Fruit fly (Drosophila melanogaster) whole organism, embryonic: ENCODE measurements around the gene Gr98c.

Experiments
- Atf-2 ChIP-seq: fragments of 200-800 bp; sonication (Bioruptor generic); optimal IDR thresholded peaks from 2 replicates; lab custom pipeline; 2016; ENCODE audit warnings: missing biosample characterization, missing genetic modification characterization
- Atf6 ChIP-seq: fragments of 200-800 bp; sonication (Bioruptor generic); IDR thresholded peaks from 2 replicates; pipeline ENCODE4 v1.3.6; 2022; ENCODE audit warnings: missing biosample characterization, missing genetic modification characterization
- CG10366 ChIP-seq: fragments of 200-800 bp; sonication (Bioruptor generic); IDR thresholded peaks from 2 replicates; pipeline ENCODE4 v1.3.6; 2022; ENCODE audit warnings: missing biosample characterization, missing genetic modification characterization
- CG10431 ChIP-seq: fragments of 200-800 bp; sonication (Bioruptor generic); optimal IDR thresholded peaks from 3 replicates; lab custom pipeline; 2018; ENCODE audit warnings: missing biosample characterization, mild to moderate bottlenecking, missing genetic modification characterization
- CG11093 ChIP-seq: fragments of 200-800 bp; sonication (Bioruptor generic); IDR thresholded peaks from 3 replicates; pipeline ENCODE4 v1.3.6; 2022; ENCODE audit warnings: missing biosample characterization, missing genetic modification characterization
- CG11398 ChIP-seq: fragments of 200-800 bp; sonication (Bioruptor generic); optimal IDR thresholded peaks from 2 replicates; lab custom pipeline; 2016; ENCODE audit warnings: missing biosample characterization, missing genetic modification characterization
- CG11504 ChIP-seq: fragments of 200-800 bp; sonication (Bioruptor generic); optimal IDR thresholded peaks from 3 replicates; lab custom pipeline; 2019; ENCODE audit warnings: missing biosample characterization, mild to moderate bottlenecking, missing genetic modification characterization, moderate library complexity
- CG11695 ChIP-seq: fragments of 200-800 bp; sonication (Bioruptor generic); IDR thresholded peaks from 3 replicates; pipeline ENCODE4 v1.3.6; 2022; ENCODE audit warnings: missing biosample characterization, missing genetic modification characterization
- CG14667 ChIP-seq: fragments of 200-800 bp; sonication (Bioruptor generic); IDR thresholded peaks from 2 replicates; pipeline ENCODE4 v1.3.6; 2022; ENCODE audit warnings: missing biosample characterization, missing genetic modification characterization
- CG14965 ChIP-seq: fragments of 200-800 bp; sonication (Bioruptor generic); optimal IDR thresholded peaks from 2 replicates; lab custom pipeline; 2016; ENCODE audit warnings: missing biosample characterization, missing genetic modification characterization, borderline replicate concordance
- CG17802 ChIP-seq: fragments of 200-800 bp; sonication (Bioruptor generic); optimal IDR thresholded peaks from 2 replicates; lab custom pipeline; 2018; ENCODE audit warnings: missing biosample characterization, mild to moderate bottlenecking, missing genetic modification characterization, moderate library complexity
- CG2199 ChIP-seq: fragments of 200-800 bp; sonication (Bioruptor generic); IDR thresholded peaks from 3 replicates; pipeline ENCODE4 v1.3.6; 2022; ENCODE audit warnings: missing biosample characterization, missing genetic modification characterization
- CG30403 ChIP-seq: fragments of 200-800 bp; sonication (Bioruptor generic); optimal IDR thresholded peaks from 3 replicates; lab custom pipeline; 2016; ENCODE audit warnings: missing biosample characterization, missing genetic modification characterization
- CG3847 ChIP-seq: fragments of 200-800 bp; sonication (Bioruptor generic); IDR thresholded peaks from 2 replicates; pipeline ENCODE4 v1.3.6; 2022; ENCODE audit warnings: missing biosample characterization, missing genetic modification characterization
- CG3995 ChIP-seq: fragments of 200-800 bp; sonication (Bioruptor generic); optimal IDR thresholded peaks from 3 replicates; lab custom pipeline; 2016; ENCODE audit warnings: missing biosample characterization, missing genetic modification characterization
- CG4730 ChIP-seq: fragments of 200-800 bp; sonication (Bioruptor generic); IDR thresholded peaks from 2 replicates; pipeline ENCODE4 v1.3.6; 2022; ENCODE audit warnings: missing biosample characterization, missing genetic modification characterization
- CG7357 ChIP-seq: fragments of 200-800 bp; sonication (Bioruptor generic); IDR thresholded peaks from 3 replicates; pipeline ENCODE4 v1.3.6; 2022; ENCODE audit warnings: missing biosample characterization, missing genetic modification characterization
- CG8944 ChIP-seq: fragments of 200-800 bp; sonication (Bioruptor generic); optimal IDR thresholded peaks from 3 replicates; lab custom pipeline; 2016; ENCODE audit warnings: missing biosample characterization, missing genetic modification characterization
- D19A ChIP-seq: fragments of 200-800 bp; optimal IDR thresholded peaks from 3 replicates; lab custom pipeline; 2019; ENCODE audit warnings: missing biosample characterization, mild to moderate bottlenecking, missing genetic modification characterization, moderate library complexity
- Dip3 ChIP-seq: fragments of 200-800 bp; sonication (Bioruptor generic); optimal IDR thresholded peaks from 3 replicates; lab custom pipeline; 2016; ENCODE audit warnings: missing biosample characterization, missing genetic modification characterization
- Doc2 ChIP-seq: fragments of 200-800 bp; sonication (Bioruptor generic); IDR thresholded peaks from 2 replicates; pipeline ENCODE4 v1.3.6; 2022; ENCODE audit warnings: missing biosample characterization, missing genetic modification characterization
- H2.0 ChIP-seq: fragments of 200-800 bp; sonication (Bioruptor generic); IDR thresholded peaks from 2 replicates; pipeline ENCODE4 v1.3.6; 2022; ENCODE audit warnings: missing biosample characterization, missing genetic modification characterization
- HLHmδ ChIP-seq: fragments of 200-800 bp; sonication (Bioruptor generic); optimal IDR thresholded peaks from 2 replicates; lab custom pipeline; 2018; ENCODE audit warnings: missing biosample characterization, mild to moderate bottlenecking, missing genetic modification characterization, moderate library complexity
- Hey ChIP-seq: fragments of 200-800 bp; sonication (Bioruptor generic); optimal IDR thresholded peaks from 3 replicates; lab custom pipeline; 2018; ENCODE audit warnings: missing biosample characterization, mild to moderate bottlenecking, missing genetic modification characterization
- Hr51 ChIP-seq, 2 experiments: fragments of 200-800 bp; sonication (Bioruptor generic); optimal IDR thresholded peaks; 2 replicates in 1 of 2; 3 replicates in 1 of 2; lab custom pipeline; 2016 to 2018; ENCODE audit warnings: missing biosample characterization in 2 of 2, missing genetic modification characterization in 2 of 2, mild to moderate bottlenecking in 1 of 2, moderate library complexity in 1 of 2
- Lhr ChIP-seq: fragments of 200-800 bp; sonication (Bioruptor generic); optimal IDR thresholded peaks from 3 replicates; lab custom pipeline; 2017; ENCODE audit warnings: mild to moderate bottlenecking, missing biosample characterization, missing genetic modification reagents, missing genetic modification characterization
- Neu2 ChIP-seq: fragments of 200-800 bp; sonication (Bioruptor generic); optimal IDR thresholded peaks from 3 replicates; lab custom pipeline; 2016; ENCODE audit warnings: missing biosample characterization, missing genetic modification characterization, borderline replicate concordance
- Nf-YC ChIP-seq: fragments of 200-800 bp; optimal IDR thresholded peaks from 3 replicates; lab custom pipeline; 2019; ENCODE audit warnings: missing biosample characterization, mild to moderate bottlenecking, missing genetic modification characterization, moderate library complexity
- NfI ChIP-seq: fragments of 200-800 bp; sonication (Bioruptor generic); optimal IDR thresholded peaks from 3 replicates; lab custom pipeline; 2018; ENCODE audit warnings: missing biosample characterization, mild to moderate bottlenecking, missing genetic modification characterization, moderate library complexity
- Opbp ChIP-seq: fragments of 200-800 bp; sonication (Bioruptor generic); IDR thresholded peaks from 3 replicates; pipeline ENCODE4 v1.3.6; 2022; ENCODE audit warnings: missing biosample characterization, missing genetic modification characterization; ENCODE audit not compliant: partially characterized antibody
- Pdp1 ChIP-seq, 2 experiments: fragments of 200-800 bp; sonication (Bioruptor generic); optimal IDR thresholded peaks; 3 replicates each; lab custom pipeline; 2016; ENCODE audit warnings: missing biosample characterization in 2 of 2, missing genetic modification characterization in 2 of 2, mild to moderate bottlenecking in 1 of 2, moderate library complexity in 1 of 2
- Poxn ChIP-seq: fragments of 200-800 bp; sonication (Bioruptor generic); IDR thresholded peaks from 2 replicates; pipeline ENCODE4 v1.3.6; 2022; ENCODE audit warnings: missing biosample characterization, missing genetic modification characterization
- Rfx ChIP-seq: fragments of 200-800 bp; sonication (Bioruptor generic); IDR thresholded peaks from 2 replicates; pipeline ENCODE4 v1.3.6; 2022; ENCODE audit warnings: missing biosample characterization, missing genetic modification characterization
- Xbp1 ChIP-seq: fragments of 200-800 bp; sonication (Bioruptor generic); optimal IDR thresholded peaks from 3 replicates; lab custom pipeline; 2016; ENCODE audit warnings: missing biosample characterization, mild to moderate bottlenecking, missing genetic modification characterization
- YL-1 ChIP-seq: fragments of 200-800 bp; sonication (Bioruptor generic); optimal IDR thresholded peaks from 3 replicates; lab custom pipeline; 2017; ENCODE audit warnings: missing biosample characterization, mild to moderate bottlenecking, missing genetic modification characterization
- amos ChIP-seq: fragments of 200-800 bp; sonication (Bioruptor generic); IDR thresholded peaks from 2 replicates; pipeline ENCODE4 v1.3.6; 2022; ENCODE audit warnings: missing biosample characterization, missing genetic modification characterization; ENCODE audit not compliant: partially characterized antibody
- ci ChIP-seq: fragments of 200-800 bp; sonication (Bioruptor generic); IDR thresholded peaks from 3 replicates; pipeline ENCODE4 v1.3.6; 2022; ENCODE audit warnings: missing biosample characterization, missing genetic modification characterization
- crc ChIP-seq: fragments of 200-800 bp; sonication (Bioruptor generic); optimal IDR thresholded peaks from 2 replicates; lab custom pipeline; 2016; ENCODE audit warnings: missing biosample characterization, missing genetic modification characterization
- danr ChIP-seq: fragments of 200-800 bp; sonication (Bioruptor generic); IDR thresholded peaks from 2 replicates; pipeline ENCODE4 v1.3.6; 2022; ENCODE audit warnings: missing biosample characterization, missing genetic modification characterization
- dm ChIP-seq: fragments of 200-800 bp; sonication (Bioruptor generic); optimal IDR thresholded peaks from 3 replicates; lab custom pipeline; 2016; ENCODE audit warnings: missing biosample characterization, missing genetic modification characterization
- dpn ChIP-seq, 2 experiments: fragments of 200-800 bp; sonication (Bioruptor generic); optimal IDR thresholded peaks; 3 replicates each; lab custom pipeline; 2016; ENCODE audit warnings: missing biosample characterization in 2 of 2, missing genetic modification characterization in 2 of 2
- ems ChIP-seq: fragments of 200-800 bp; sonication (Bioruptor generic); optimal IDR thresholded peaks from 3 replicates; lab custom pipeline; 2016; ENCODE audit warnings: missing biosample characterization, missing genetic modification characterization
- gcm ChIP-seq: fragments of 200-800 bp; sonication (Bioruptor generic); optimal IDR thresholded peaks from 2 replicates; lab custom pipeline; 2019; ENCODE audit warnings: missing biosample characterization, mild to moderate bottlenecking, missing genetic modification characterization, moderate library complexity
- knrl ChIP-seq: fragments of 200-800 bp; sonication (Bioruptor generic); IDR thresholded peaks from 3 replicates; pipeline ENCODE4 v1.3.6; 2022; ENCODE audit warnings: missing biosample characterization, missing genetic modification characterization; ENCODE audit not compliant: partially characterized antibody
- lov ChIP-seq, 2 experiments: fragments of 200-800 bp in 1 of 2; fragments of >200 bp in 1 of 2; sonication (Bioruptor generic) in 1 of 2; IDR thresholded peaks in 1 of 2; optimal IDR thresholded peaks in 1 of 2; 2 replicates in 1 of 2; 3 replicates in 1 of 2; pipeline versions ENCODE4 v1.3.6 to Lab custom; 2017 to 2022; ENCODE audit warnings: missing biosample characterization in 1 of 2, missing genetic modification characterization in 1 of 2
- oc ChIP-seq: fragments of 200-800 bp; sonication (Bioruptor generic); optimal IDR thresholded peaks from 2 replicates; lab custom pipeline; 2018; ENCODE audit warnings: missing biosample characterization, mild to moderate bottlenecking, missing genetic modification characterization, moderate library complexity
- onecut ChIP-seq: fragments of 200-800 bp; sonication (Bioruptor generic); IDR thresholded peaks from 2 replicates; pipeline ENCODE4 v1.3.6; 2022; ENCODE audit warnings: missing biosample characterization, missing genetic modification characterization
- pan ChIP-seq, 4 experiments: fragments of >200 bp in 3 of 4; fragments of 200-800 bp in 1 of 4; sonication (Bioruptor generic) in 1 of 4; optimal IDR thresholded peaks in 3 of 4; IDR thresholded peaks in 1 of 4; 2 replicates each; pipeline versions ENCODE4 v1.3.6 to Lab custom; 2017 to 2022; ENCODE audit warnings: missing biosample characterization in 2 of 4, missing genetic modification characterization in 2 of 4, mixed read lengths in 1 of 4
- psq ChIP-seq: fragments of 200-800 bp; sonication (Bioruptor generic); optimal IDR thresholded peaks from 2 replicates; lab custom pipeline; 2017; ENCODE audit warnings: missing biosample characterization, missing genetic modification characterization
- scrt ChIP-seq: fragments of 200-800 bp; sonication (Bioruptor generic); optimal IDR thresholded peaks from 2 replicates; lab custom pipeline; 2018; ENCODE audit warnings: missing biosample characterization, mild to moderate bottlenecking, missing genetic modification characterization, moderate library complexity
- z ChIP-seq: fragments of 200-800 bp; sonication (Bioruptor generic); IDR thresholded peaks from 3 replicates; pipeline ENCODE4 v1.3.6; 2022; ENCODE audit warnings: missing biosample characterization, missing genetic modification characterization

Gene Gr98c

dm6 chr3R:27556466-27556865 is 12.2 kb downstream of the Gr98c start:
- TF ChIP-seq CG4730 (no peak), Hey (tag; lab: Kevin White, UChicago) (no peak), CG11093 (GFP tag; lab: Robert Waterston, UW) (no peak), CG30403 (GFP tag; lab: Kevin White, UChicago) (no peak), CG17802 (tag; lab: Kevin White, UChicago) (no peak), amos (no peak), dm (GFP tag; lab: Kevin White, UChicago) (no peak), Opbp (GFP tag; lab: Robert Waterston, UW) (no peak), CG2199 (GFP tag; lab: Robert Waterston, UW) (0 out of 3 replicates have a peak, but pooled peaks have one; percentile 16), onecut (GFP tag; lab: Robert Waterston, UW) (no peak), D19A (tag; lab: Kevin White, UChicago) (peak; percentile 62), Doc2 (GFP tag; lab: Robert Waterston, UW) (no peak), danr (no peak), Dip3 (GFP tag; lab: Kevin White, UChicago) (no peak), Atf-2 (GFP tag; lab: Kevin White, UChicago) (no peak), gcm (GFP tag; lab: Kevin White, UChicago) (peak; percentile 69), lov (optimal IDR thresholded peaks at IDR 0.05; lab: Kevin White, UChicago) (no peak), lov (GFP tag; IDR thresholded peaks at IDR 0.05; lab: Robert Waterston, UW) (no peak), Xbp1 (GFP tag; lab: Kevin White, UChicago) (no peak), Hr51 (GFP tag; optimal IDR thresholded peaks at IDR 0.05; lab: Kevin White, UChicago) (no peak), crc (GFP tag; lab: Kevin White, UChicago) (no peak), Rfx (GFP tag; lab: Robert Waterston, UW) (no peak), ems (no peak), Pdp1 (GFP tag; optimal IDR thresholded peaks at IDR 0.05; lab: Kevin White, UChicago) (no peak), CG3847 (GFP tag; lab: Robert Waterston, UW) (no peak), H2.0 (GFP tag; lab: Robert Waterston, UW) (no peak), Neu2 (GFP tag; lab: Kevin White, UChicago) (no peak), CG3995 (GFP tag; lab: Kevin White, UChicago) (no peak), ci (GFP tag; lab: Robert Waterston, UW) (0 out of 3 replicates have a peak, but pooled peaks have one; percentile 18), psq (GFP tag; lab: Kevin White, UChicago) (no peak), CG11504 (tag; lab: Kevin White, UChicago) (no peak), CG10366 (GFP tag; lab: Robert Waterston, UW) (no peak), HLHmδ (no peak), oc (tag; lab: Kevin White, UChicago) (no peak), scrt (no peak), CG7357 (GFP tag; lab: Robert Waterston, UW) (no peak), Nf-YC (tag; lab: Kevin White, UChicago) (no peak), Lhr (no peak), CG11398 (GFP tag; lab: Kevin White, UChicago) (no peak), NfI (GFP tag; lab: Kevin White, UChicago) (no peak), knrl (no peak), z (GFP tag; lab: Robert Waterston, UW) (peak; percentile 90), CG14965 (GFP tag; lab: Kevin White, UChicago) (no peak), CG10431 (no peak), CG8944 (GFP tag; lab: Kevin White, UChicago) (no peak), CG14667 (no peak), dpn (GFP tag; optimal IDR thresholded peaks at IDR 0.05; lab: Kevin White, UChicago) (no peak), CG11695 (GFP tag; lab: Robert Waterston, UW) (no peak), Poxn (GFP tag; lab: Robert Waterston, UW) (no peak), Atf6 (GFP tag; lab: Robert Waterston, UW) (no peak), YL-1 (GFP tag; lab: Kevin White, UChicago) (no peak), pan (optimal IDR thresholded peaks at IDR 0.05; lab: Kevin White, UChicago) (no peak), pan (GFP tag; optimal IDR thresholded peaks at IDR 0.05 in 1 of 2, IDR thresholded peaks at IDR 0.05 in 1 of 2) (no peak)
